Worm (Caenorhabditis elegans) whole organism, L4/young adult: ENCODE results near the gene cpg-1.

ENCODE experiments used
- W03F9.2 ChIP-seq: fragments of 150-350 bp; optimal IDR thresholded peaks from 2 replicates; lab custom pipeline; 2014; ENCODE audit warnings: missing biosample characterization, missing genetic modification characterization
- him-1 ChIP-seq: sonication (generic microtip); optimal IDR thresholded peaks from 2 replicates; lab custom pipeline; 2016; ENCODE audit warnings: missing genotype, missing genetic modification reagents, missing genetic modification characterization, missing compliant biosample characterization

- TF ChIP-seq W03F9.2 (tag; lab: Kevin White, UChicago) (no peak), him-1 (tag; lab: Kevin White, UChicago) (no peak)
Observed at ce11 chrIII:4495685-4496084, 6.5 kb downstream of the cpg-1 start.
